Fruit fly (Drosophila melanogaster) whole organism, embryonic: ENCODE measurements around the gene Rab30.

ENCODE experiments used
- Ada2b ChIP-seq: fragments of 200-800 bp; sonication (Bioruptor generic); IDR thresholded peaks from 2 replicates; pipeline ENCODE4 v1.3.6; 2022; ENCODE audit warnings: missing biosample characterization, missing genetic modification characterization
- Asciz ChIP-seq: fragments of 200-800 bp; sonication (Bioruptor generic); optimal IDR thresholded peaks from 2 replicates; lab custom pipeline; 2017; ENCODE audit warnings: missing biosample characterization, mild to moderate bottlenecking, missing genetic modification characterization, missing genetic modification reagents
- Bteb2 ChIP-seq: fragments of 200-800 bp; sonication (Bioruptor generic); optimal IDR thresholded peaks from 2 replicates; lab custom pipeline; 2016; ENCODE audit warnings: missing biosample characterization, missing genetic modification characterization
- CG1024 ChIP-seq: fragments of 200-800 bp; sonication (Bioruptor generic); IDR thresholded peaks from 2 replicates; pipeline ENCODE4 v1.3.6; 2022; ENCODE audit warnings: missing biosample characterization, missing genetic modification characterization
- CG10979 ChIP-seq: fragments of 200-800 bp; sonication (Bioruptor generic); optimal IDR thresholded peaks from 2 replicates; lab custom pipeline; 2018; ENCODE audit warnings: missing biosample characterization, mild to moderate bottlenecking, missing genetic modification characterization, moderate library complexity
- CG11696 ChIP-seq: fragments of 200-800 bp; sonication (Bioruptor generic); IDR thresholded peaks from 2 replicates; pipeline ENCODE4 v1.3.6; 2022; ENCODE audit warnings: missing biosample characterization, missing genetic modification characterization
- CG12236 ChIP-seq: fragments of 200-800 bp; sonication (Bioruptor generic); optimal IDR thresholded peaks from 2 replicates; lab custom pipeline; 2016; ENCODE audit warnings: missing biosample characterization, missing genetic modification characterization
- CG13624 ChIP-seq: fragments of 200-800 bp; sonication (Bioruptor generic); optimal IDR thresholded peaks from 2 replicates; lab custom pipeline; 2016; ENCODE audit warnings: missing biosample characterization, missing genetic modification characterization
- CG14667 ChIP-seq: fragments of 200-800 bp; sonication (Bioruptor generic); IDR thresholded peaks from 2 replicates; pipeline ENCODE4 v1.3.6; 2022; ENCODE audit warnings: missing biosample characterization, missing genetic modification characterization
- CG16779 ChIP-seq: fragments of 200-800 bp; sonication (Bioruptor generic); IDR thresholded peaks from 2 replicates; pipeline ENCODE4 v1.3.6; 2022; ENCODE audit warnings: missing biosample characterization, missing genetic modification characterization
- CG18619 ChIP-seq: fragments of 200-800 bp; sonication (Bioruptor generic); optimal IDR thresholded peaks from 3 replicates; lab custom pipeline; 2017; ENCODE audit warnings: missing biosample characterization, mild to moderate bottlenecking, missing genetic modification characterization
- CG3065 ChIP-seq: fragments of 200-800 bp; sonication (Bioruptor generic); optimal IDR thresholded peaks from 2 replicates; lab custom pipeline; 2016; ENCODE audit warnings: missing biosample characterization, missing genetic modification characterization
- CG31224 ChIP-seq: fragments of 200-800 bp; sonication (Bioruptor generic); IDR thresholded peaks from 2 replicates; pipeline ENCODE4 v1.3.6; 2022; ENCODE audit warnings: missing biosample characterization, missing genetic modification characterization
- CG31365 ChIP-seq: fragments of 200-800 bp; sonication (Bioruptor generic); optimal IDR thresholded peaks from 2 replicates; lab custom pipeline; 2018; ENCODE audit warnings: missing biosample characterization, mild to moderate bottlenecking, missing genetic modification characterization
- CG31388 ChIP-seq: fragments of 200-800 bp; sonication (Bioruptor generic); optimal IDR thresholded peaks from 2 replicates; lab custom pipeline; 2016; ENCODE audit warnings: missing biosample characterization, missing genetic modification characterization
- CG33557 ChIP-seq: fragments of 200-800 bp; sonication (Bioruptor generic); optimal IDR thresholded peaks from 2 replicates; lab custom pipeline; 2019; ENCODE audit warnings: missing biosample characterization, mild to moderate bottlenecking, missing genetic modification characterization, moderate library complexity
- CG34224 ChIP-seq: fragments of 200-800 bp; sonication (Bioruptor generic); IDR thresholded peaks from 3 replicates; pipeline ENCODE4 v1.3.6; 2022; ENCODE audit warnings: missing biosample characterization, missing genetic modification characterization; ENCODE audit not compliant: partially characterized antibody
- CG3838 ChIP-seq: fragments of 200-800 bp; sonication (Bioruptor generic); optimal IDR thresholded peaks from 3 replicates; lab custom pipeline; 2016; ENCODE audit warnings: missing biosample characterization, missing genetic modification characterization
- CG3847 ChIP-seq: fragments of 200-800 bp; sonication (Bioruptor generic); IDR thresholded peaks from 2 replicates; pipeline ENCODE4 v1.3.6; 2022; ENCODE audit warnings: missing biosample characterization, missing genetic modification characterization
- CG4282 ChIP-seq: fragments of 200-800 bp; sonication (Bioruptor generic); optimal IDR thresholded peaks from 2 replicates; lab custom pipeline; 2016; ENCODE audit warnings: missing biosample characterization, missing genetic modification characterization
- CG7372 ChIP-seq: fragments of 200-800 bp; sonication (Bioruptor generic); IDR thresholded peaks from 2 replicates; pipeline ENCODE4 v1.3.6; 2022; ENCODE audit warnings: missing biosample characterization, missing genetic modification characterization
- Chrac-16 ChIP-seq: fragments of 200-800 bp; sonication (Bioruptor generic); optimal IDR thresholded peaks from 3 replicates; lab custom pipeline; 2016; ENCODE audit warnings: missing biosample characterization, missing genetic modification characterization
- Doc3 ChIP-seq: fragments of 200-800 bp; sonication (Bioruptor generic); IDR thresholded peaks from 3 replicates; pipeline ENCODE4 v1.3.6; 2022; ENCODE audit warnings: missing biosample characterization, missing genetic modification characterization; ENCODE audit not compliant: partially characterized antibody
- Drgx ChIP-seq: fragments of 200-800 bp; sonication (Bioruptor generic); IDR thresholded peaks from 2 replicates; pipeline ENCODE4 v1.3.6; 2022; ENCODE audit warnings: missing biosample characterization, missing genetic modification characterization
- E2f1 ChIP-seq: fragments of 200-800 bp; sonication (Bioruptor generic); IDR thresholded peaks from 2 replicates; pipeline ENCODE4 v1.3.6; 2022; ENCODE audit warnings: missing biosample characterization, missing genetic modification characterization
- HLH4C ChIP-seq: fragments of 200-800 bp; sonication (Bioruptor generic); IDR thresholded peaks from 3 replicates; pipeline ENCODE4 v1.3.6; 2022; ENCODE audit warnings: missing biosample characterization, missing genetic modification characterization; ENCODE audit not compliant: partially characterized antibody
- Myb ChIP-seq: fragments of 200-800 bp; sonication (Bioruptor generic); optimal IDR thresholded peaks from 2 replicates; lab custom pipeline; 2016; ENCODE audit warnings: missing biosample characterization, missing genetic modification characterization
- NK7.1 ChIP-seq: fragments of 200-800 bp; sonication (Bioruptor generic); optimal IDR thresholded peaks from 3 replicates; lab custom pipeline; 2016; ENCODE audit warnings: missing biosample characterization, missing genetic modification characterization
- Nf-YB ChIP-seq: fragments of 200-800 bp; sonication (Bioruptor generic); optimal IDR thresholded peaks from 3 replicates; lab custom pipeline; 2019; ENCODE audit warnings: missing biosample characterization, mild to moderate bottlenecking, missing genetic modification characterization, moderate library complexity
- Ptx1 ChIP-seq: fragments of 200-800 bp; sonication (Bioruptor generic); IDR thresholded peaks from 2 replicates; pipeline ENCODE4 v1.3.6; 2022; ENCODE audit warnings: missing biosample characterization, missing genetic modification characterization
- Sry-δ ChIP-seq: fragments of 200-800 bp; sonication (Bioruptor generic); optimal IDR thresholded peaks from 2 replicates; lab custom pipeline; 2016; ENCODE audit warnings: missing biosample characterization, missing genetic modification characterization
- Tbp ChIP-seq: fragments of >200 bp; optimal IDR thresholded peaks from 2 replicates; lab custom pipeline; 2018; ENCODE audit warnings: missing biosample characterization, missing genetic modification characterization
- corto ChIP-seq: fragments of 200-800 bp; sonication (Bioruptor generic); optimal IDR thresholded peaks from 2 replicates; lab custom pipeline; 2016; ENCODE audit warnings: missing biosample characterization, mild to moderate bottlenecking, missing genetic modification characterization, moderate library complexity
- emc ChIP-seq: fragments of 200-800 bp; sonication (Bioruptor generic); optimal IDR thresholded peaks from 2 replicates; lab custom pipeline; 2016; ENCODE audit warnings: missing biosample characterization, missing genetic modification characterization
- fd102C ChIP-seq: fragments of 200-800 bp; sonication (Bioruptor generic); optimal IDR thresholded peaks from 2 replicates; lab custom pipeline; 2018; ENCODE audit warnings: missing biosample characterization, mild to moderate bottlenecking, missing genetic modification characterization, moderate library complexity
- fd96Cb ChIP-seq: fragments of 200-800 bp; sonication (Bioruptor generic); optimal IDR thresholded peaks from 2 replicates; lab custom pipeline; 2018; ENCODE audit warnings: missing biosample characterization, mild to moderate bottlenecking, missing genetic modification characterization, moderate library complexity
- fru ChIP-seq: fragments of >200 bp; optimal IDR thresholded peaks from 2 replicates; lab custom pipeline; 2017
- kni ChIP-seq: fragments of 200-800 bp; sonication (Bioruptor generic); optimal IDR thresholded peaks from 3 replicates; lab custom pipeline; 2017; ENCODE audit warnings: mild to moderate bottlenecking, missing biosample characterization, missing genetic modification reagents, missing genetic modification characterization
- lbe ChIP-seq: fragments of 200-800 bp; sonication (Bioruptor generic); optimal IDR thresholded peaks from 2 replicates; lab custom pipeline; 2016; ENCODE audit warnings: missing biosample characterization, mild to moderate bottlenecking, missing genetic modification characterization
- pan ChIP-seq, 4 experiments: fragments of >200 bp in 3 of 4; fragments of 200-800 bp in 1 of 4; sonication (Bioruptor generic) in 1 of 4; optimal IDR thresholded peaks in 3 of 4; IDR thresholded peaks in 1 of 4; 2 replicates each; pipeline versions ENCODE4 v1.3.6 to Lab custom; 2017 to 2022; ENCODE audit warnings: missing biosample characterization in 2 of 4, missing genetic modification characterization in 2 of 4, mixed read lengths in 1 of 4
- pho ChIP-seq: fragments of 200-800 bp; sonication (Bioruptor generic); optimal IDR thresholded peaks from 2 replicates; lab custom pipeline; 2016; ENCODE audit warnings: missing biosample characterization, missing genetic modification characterization
- ranshi ChIP-seq: fragments of 200-800 bp; sonication (Bioruptor generic); IDR thresholded peaks from 2 replicates; pipeline ENCODE4 v1.3.6; 2022; ENCODE audit warnings: missing biosample characterization, missing genetic modification characterization
- rib ChIP-seq: fragments of 200-800 bp; sonication (Bioruptor generic); IDR thresholded peaks from 2 replicates; pipeline ENCODE4 v1.3.6; 2022; ENCODE audit warnings: missing biosample characterization, missing genetic modification characterization
- schlank ChIP-seq: fragments of 200-800 bp; sonication (Bioruptor generic); optimal IDR thresholded peaks from 2 replicates; lab custom pipeline; 2018; ENCODE audit warnings: missing biosample characterization, mild to moderate bottlenecking, missing genetic modification characterization
- scrt ChIP-seq: fragments of 200-800 bp; sonication (Bioruptor generic); optimal IDR thresholded peaks from 2 replicates; lab custom pipeline; 2018; ENCODE audit warnings: missing biosample characterization, mild to moderate bottlenecking, missing genetic modification characterization, moderate library complexity
- sim ChIP-seq: fragments of 200-800 bp; sonication (Bioruptor generic); IDR thresholded peaks from 2 replicates; pipeline ENCODE4 v1.3.6; 2022; ENCODE audit warnings: missing biosample characterization, missing genetic modification characterization
- ssp ChIP-seq: fragments of 200-800 bp; sonication (Bioruptor generic); IDR thresholded peaks from 2 replicates; pipeline ENCODE4 v1.3.6; 2022; ENCODE audit warnings: missing biosample characterization, missing genetic modification characterization
- tgo ChIP-seq: fragments of 200-800 bp; sonication (Bioruptor generic); IDR thresholded peaks from 3 replicates; pipeline ENCODE4 v1.3.6; 2022; ENCODE audit warnings: missing biosample characterization, missing genetic modification characterization
- tio ChIP-seq: fragments of 200-800 bp; sonication (Bioruptor generic); optimal IDR thresholded peaks from 2 replicates; lab custom pipeline; 2017; ENCODE audit warnings: missing biosample characterization, missing genetic modification characterization, inconsistent platforms

The Rab30 gene

DNA sequence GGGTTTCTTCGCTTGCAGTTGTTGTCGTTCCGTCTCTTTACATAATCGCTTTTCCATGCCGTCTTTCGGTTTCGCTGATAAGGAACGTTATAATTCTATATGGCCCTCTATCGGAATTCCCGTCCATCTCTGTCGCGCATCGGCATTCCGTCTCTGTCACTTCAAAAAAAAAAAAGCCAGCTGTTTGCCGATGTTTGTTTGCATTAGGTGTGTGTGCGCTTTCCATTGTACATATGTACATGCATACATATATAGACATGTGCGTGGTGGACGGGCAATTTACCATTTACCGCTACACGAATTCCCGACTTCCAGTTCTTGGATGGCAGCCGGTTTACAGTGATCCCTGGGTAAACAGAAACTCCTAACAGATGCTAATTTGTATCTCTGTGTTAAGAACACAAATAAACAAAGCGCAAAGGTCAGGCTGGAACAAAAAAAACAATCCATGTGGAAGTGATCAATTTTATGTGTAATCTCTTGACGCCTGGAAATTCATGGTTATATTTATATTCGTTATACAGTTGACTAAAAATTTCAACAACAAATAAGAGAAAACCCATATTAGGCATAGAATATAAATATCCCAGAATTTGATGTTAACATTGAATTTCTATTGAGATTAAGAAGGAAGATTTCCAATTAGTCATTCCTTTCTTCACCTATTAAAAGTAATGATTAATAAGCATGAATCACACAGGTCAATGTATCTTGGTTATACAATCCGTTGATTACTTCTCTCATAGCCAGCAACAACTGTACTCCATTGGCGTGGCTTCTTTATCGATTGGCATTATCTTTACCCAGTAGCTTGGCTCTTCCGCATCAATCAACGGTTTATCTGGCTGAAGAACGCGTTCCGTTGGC is 10.9 kb upstream of the Rab30 start (continued):
- TF ChIP-seq CG3838 (GFP tag; lab: Kevin White, UChicago) (peak; percentile 76), Sry-δ (GFP tag; lab: Kevin White, UChicago) (no peak), HLH4C (GFP tag; lab: Robert Waterston, UW) (no peak), schlank (tag; lab: Kevin White, UChicago) (no peak), Asciz (GFP tag; lab: Kevin White, UChicago) (no peak), pan (optimal IDR thresholded peaks at IDR 0.05; lab: Kevin White, UChicago) (no peak), pan (GFP tag; optimal IDR thresholded peaks at IDR 0.05 in 1 of 2, IDR thresholded peaks at IDR 0.05 in 1 of 2) (peak in 1 of 2 experiments; percentile 10), Doc3 (no peak), Nf-YB (GFP tag; lab: Kevin White, UChicago) (peak; percentile 9), tgo (GFP tag; lab: Robert Waterston, UW) (no peak), Ptx1 (GFP tag; lab: Robert Waterston, UW) (no peak), Chrac-16 (GFP tag; lab: Kevin White, UChicago) (no peak), scrt (GFP tag; lab: Kevin White, UChicago) (no peak), CG33557 (GFP tag; lab: Kevin White, UChicago) (peak; percentile 87), CG34224 (GFP tag; lab: Robert Waterston, UW) (no peak), fd96Cb (no peak), CG31224 (GFP tag; lab: Robert Waterston, UW) (no peak), NK7.1 (GFP tag; lab: Kevin White, UChicago) (no peak), rib (GFP tag; lab: Robert Waterston, UW) (peak; percentile 18; the same call in 1 of the 2 replicates), CG16779 (GFP tag; lab: Robert Waterston, UW) (no peak), CG12236 (GFP tag; lab: Kevin White, UChicago) (peak; percentile 33), CG31365 (tag; lab: Kevin White, UChicago) (no peak), CG1024 (GFP tag; lab: Robert Waterston, UW) (peak; percentile 36; the same call in 1 of the 2 replicates), CG13624 (GFP tag; lab: Kevin White, UChicago) (no peak), CG14667 (no peak), E2f1 (GFP tag; lab: Robert Waterston, UW) (no peak), fd102C (GFP tag; lab: Kevin White, UChicago) (peak; percentile 52), Tbp (GFP tag; lab: Kevin White, UChicago) (no peak), emc (GFP tag; lab: Kevin White, UChicago) (no peak), ssp (no peak), CG7372 (no peak), pho (no peak), CG18619 (no peak), Bteb2 (GFP tag; lab: Kevin White, UChicago) (no peak), CG10979 (tag; lab: Kevin White, UChicago) (no peak), sim (GFP tag; lab: Robert Waterston, UW) (0 out of 2 replicates have a peak, but pooled peaks have one; percentile 9), Ada2b (no peak), CG31388 (GFP tag; lab: Kevin White, UChicago) (no peak), Drgx (0 out of 2 replicates have a peak, but pooled peaks have one; percentile 10), tio (GFP tag; lab: Kevin White, UChicago) (peak; percentile 25), CG11696 (GFP tag; lab: Robert Waterston, UW) (0 out of 2 replicates have a peak, but pooled peaks have one; percentile 13), fru (lab: Kevin White, UChicago) (no peak), CG3065 (GFP tag; lab: Kevin White, UChicago) (no peak), lbe (GFP tag; lab: Kevin White, UChicago) (no peak), CG4282 (GFP tag; lab: Kevin White, UChicago) (peak; percentile 54), ranshi (GFP tag; lab: Robert Waterston, UW) (peak; percentile 54; the same call in 1 of the 2 replicates), CG3847 (GFP tag; lab: Robert Waterston, UW) (no peak), Myb (GFP tag; lab: Kevin White, UChicago) (no peak), corto (GFP tag; lab: Kevin White, UChicago) (no peak), kni (peak; percentile 60)
